Worm (Caenorhabditis elegans) whole organism, L4 larva: ENCODE data around the gene glb-20.

Experiments used
- F44E2.7 ChIP-seq: fragments of 200-800 bp; sonication (Bioruptor generic); IDR thresholded peaks from 2 replicates; pipeline ENCODE4 v2.1.2; 2022; ENCODE audit warnings: missing genetic modification characterization, missing compliant biosample characterization
- nhr-25 ChIP-seq: sonication (generic microtip); optimal IDR thresholded peaks from 2 replicates; lab custom pipeline; 2017; ENCODE audit warnings: missing genetic modification characterization, mild to moderate bottlenecking, missing compliant biosample characterization, antibody characterized with exemption, moderate library complexity, borderline replicate concordance; ENCODE audit not compliant: insufficient read depth
- nhr-76 ChIP-seq: fragments of 150-350 bp; optimal IDR thresholded peaks from 2 replicates; lab custom pipeline; 2014; ENCODE audit warnings: missing biosample characterization, missing genetic modification characterization
- pqm-1 ChIP-seq: sonication (generic microtip); optimal IDR thresholded peaks from 2 replicates; lab custom pipeline; 2017; ENCODE audit warnings: missing biosample characterization, missing genetic modification characterization
- set-16 ChIP-seq: fragments of 200-800 bp; sonication (Bioruptor generic); IDR thresholded peaks from 2 replicates; pipeline ENCODE4 v1.3.6; 2022; ENCODE audit warnings: missing genetic modification reagents, missing genetic modification characterization, missing compliant biosample characterization
- snpc-1.2 ChIP-seq: fragments of 200-800 bp; sonication (Bioruptor generic); IDR thresholded peaks from 2 replicates; pipeline ENCODE4 v1.3.6; 2022; ENCODE audit warnings: missing genetic modification reagents, missing genetic modification characterization, missing compliant biosample characterization
- unc-39 ChIP-seq: sonication (generic microtip); optimal IDR thresholded peaks from 2 replicates; lab custom pipeline; 2017; ENCODE audit warnings: missing biosample characterization, missing genetic modification characterization
- unc-62 ChIP-seq, 3 experiments: fragments of 150-350 bp in 1 of 3; sonication (generic microtip); optimal IDR thresholded peaks in 2 of 3; peaks in 1 of 3; 1 replicate in 1 of 3; 2 replicates in 2 of 3; lab custom pipeline; 2014 to 2017; ENCODE audit warnings: missing biosample characterization in 3 of 3, missing genetic modification characterization in 3 of 3, missing genetic modification reagents in 3 of 3, missing genotype in 1 of 3
- vab-7 ChIP-seq: fragments of 200-800 bp; sonication (Bioruptor generic); IDR thresholded peaks from 2 replicates; pipeline ENCODE4 v1.3.6; 2022; ENCODE audit warnings: missing genetic modification reagents, missing genetic modification characterization, missing compliant biosample characterization

DNA sequence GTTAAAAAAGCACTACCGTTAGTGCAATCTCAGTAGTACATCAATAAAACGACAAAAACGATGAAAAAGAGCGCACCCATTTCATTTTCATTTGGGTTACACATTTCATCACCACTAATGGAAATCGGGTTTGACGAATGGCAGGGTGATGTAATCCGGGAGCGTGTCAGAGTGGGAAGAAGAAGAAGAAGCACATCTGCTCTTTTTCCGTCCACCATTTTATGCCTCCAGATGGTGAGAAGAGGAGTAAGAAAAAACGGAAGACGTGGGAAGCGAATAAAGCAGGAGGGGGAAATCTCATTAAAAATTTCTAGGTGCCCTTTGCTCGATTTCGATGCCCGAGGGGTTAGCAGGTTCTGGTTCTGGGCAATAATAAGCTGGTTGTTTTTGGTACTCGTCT lies 49.9 kb downstream of the glb-20 start:
- TF ChIP-seq pqm-1 (tag; lab: Kevin White, UChicago) (no peak), snpc-1.2 (GFP tag; lab: Robert Waterston, UW) (no peak), nhr-76 (tag; lab: Kevin White, UChicago) (no peak), unc-62 (GFP tag; optimal IDR thresholded peaks at IDR 0.05 in 1 of 2; lab: Kevin White, UChicago) (no peak), unc-62 (tag; optimal IDR thresholded peaks at IDR 0.05; lab: Kevin White, UChicago) (no peak), unc-39 (tag; lab: Kevin White, UChicago) (no peak), vab-7 (GFP tag; lab: Robert Waterston, UW) (no peak), nhr-25 (tag; lab: Kevin White, UChicago) (no peak), set-16 (no peak), F44E2.7 (GFP tag; lab: Robert Waterston, UW) (no peak)
